Fruit fly (Drosophila melanogaster) whole organism: ENCODE data around the gene CG42238.

Experiments
- Dll ChIP-seq: fragments of >200 bp; optimal IDR thresholded peaks from 2 replicates; lab custom pipeline; 2017
- EcR ChIP-seq, 2 experiments: fragments of >200 bp; optimal IDR thresholded peaks; 2 replicates each; lab custom pipeline; 2017; ENCODE audit warnings: missing biosample characterization in 2 of 2, missing genetic modification characterization in 2 of 2, missing genetic modification reagents in 2 of 2

DNA sequence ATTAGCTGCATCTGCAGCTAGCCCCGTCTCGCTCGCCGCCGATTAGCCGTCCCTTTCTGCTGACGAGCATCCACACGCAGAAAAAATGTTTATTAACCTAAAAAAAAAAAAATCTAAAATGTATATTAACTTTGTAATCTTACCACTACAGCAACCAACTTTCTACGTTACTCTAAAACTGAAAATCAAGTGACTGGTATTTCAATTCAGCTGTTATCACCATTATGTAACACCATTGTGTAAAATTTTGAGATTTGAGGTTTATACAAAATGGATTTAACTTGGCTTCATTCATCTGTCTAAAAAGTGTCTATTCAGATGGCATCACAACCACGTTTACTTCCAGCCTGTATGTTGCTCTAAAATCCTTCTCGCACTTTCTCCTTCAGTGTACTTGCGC lies 115.5 kb downstream of the CG42238 start:
- TF ChIP-seq Dll (no peak), EcR (GFP tag; optimal IDR thresholded peaks at IDR 0.05; lab: Kevin White, UChicago) (no peak)
